Fruit fly (Drosophila melanogaster) whole organism, embryonic: ENCODE measurements around the gene red.

Source experiments
- B-H1 ChIP-seq: fragments of 200-800 bp; sonication (Bioruptor generic); IDR thresholded peaks from 3 replicates; pipeline ENCODE4 v1.3.6; 2022; ENCODE audit warnings: missing biosample characterization, missing genetic modification characterization
- CG12299 ChIP-seq: fragments of 200-800 bp; sonication (Bioruptor generic); optimal IDR thresholded peaks from 2 replicates; lab custom pipeline; 2018; ENCODE audit warnings: missing biosample characterization, mild to moderate bottlenecking, missing genetic modification characterization
- CG12391 ChIP-seq: fragments of 200-800 bp; sonication (Bioruptor generic); optimal IDR thresholded peaks from 3 replicates; lab custom pipeline; 2018; ENCODE audit warnings: missing biosample characterization, mild to moderate bottlenecking, missing genetic modification characterization, moderate library complexity
- CG12659 ChIP-seq: fragments of 200-800 bp; sonication (Bioruptor generic); optimal IDR thresholded peaks from 3 replicates; lab custom pipeline; 2017; ENCODE audit warnings: mild to moderate bottlenecking, missing biosample characterization, missing genetic modification reagents, missing genetic modification characterization
- CG13296 ChIP-seq: fragments of 200-800 bp; sonication (Bioruptor generic); optimal IDR thresholded peaks from 3 replicates; lab custom pipeline; 2018; ENCODE audit warnings: missing biosample characterization, mild to moderate bottlenecking, missing genetic modification characterization
- CG15011 ChIP-seq: fragments of 200-800 bp; sonication (Bioruptor generic); optimal IDR thresholded peaks from 3 replicates; lab custom pipeline; 2018; ENCODE audit warnings: missing biosample characterization, mild to moderate bottlenecking, missing genetic modification characterization
- CG1647 ChIP-seq: fragments of 200-800 bp; sonication (Bioruptor generic); optimal IDR thresholded peaks from 3 replicates; lab custom pipeline; 2016; ENCODE audit warnings: missing biosample characterization, missing genetic modification characterization
- CG17568 ChIP-seq: fragments of 200-800 bp; sonication (Bioruptor generic); optimal IDR thresholded peaks from 2 replicates; lab custom pipeline; 2018; ENCODE audit warnings: missing biosample characterization, mild to moderate bottlenecking, missing genetic modification characterization, moderate library complexity
- CG17612 ChIP-seq: fragments of 200-800 bp; sonication (Bioruptor generic); IDR thresholded peaks from 2 replicates; pipeline ENCODE4 v1.3.6; 2022; ENCODE audit warnings: missing biosample characterization, missing genetic modification characterization
- CG2129 ChIP-seq: fragments of 200-800 bp; sonication (Bioruptor generic); IDR thresholded peaks from 2 replicates; pipeline ENCODE4 v1.3.6; 2022; ENCODE audit warnings: missing biosample characterization, missing genetic modification characterization; ENCODE audit not compliant: partially characterized antibody
- CG3407 ChIP-seq: fragments of 200-800 bp; sonication (Bioruptor generic); optimal IDR thresholded peaks from 2 replicates; lab custom pipeline; 2018; ENCODE audit warnings: missing biosample characterization, mild to moderate bottlenecking, missing genetic modification characterization
- CG3726 ChIP-seq: fragments of 200-800 bp; sonication (Bioruptor generic); IDR thresholded peaks from 3 replicates; pipeline ENCODE4, ENCODE4 v1.3.6; 2022; ENCODE audit warnings: missing biosample characterization, missing genetic modification characterization
- CG3847 ChIP-seq: fragments of 200-800 bp; sonication (Bioruptor generic); IDR thresholded peaks from 2 replicates; pipeline ENCODE4 v1.3.6; 2022; ENCODE audit warnings: missing biosample characterization, missing genetic modification characterization
- CG3995 ChIP-seq: fragments of 200-800 bp; sonication (Bioruptor generic); optimal IDR thresholded peaks from 3 replicates; lab custom pipeline; 2016; ENCODE audit warnings: missing biosample characterization, missing genetic modification characterization
- CG43689 ChIP-seq: fragments of 200-800 bp; sonication (Bioruptor generic); IDR thresholded peaks from 2 replicates; pipeline ENCODE4 v1.3.6; 2022; ENCODE audit warnings: missing biosample characterization, missing genetic modification characterization
- CG4730 ChIP-seq: fragments of 200-800 bp; sonication (Bioruptor generic); IDR thresholded peaks from 2 replicates; pipeline ENCODE4 v1.3.6; 2022; ENCODE audit warnings: missing biosample characterization, missing genetic modification characterization
- CG7963 ChIP-seq: fragments of 200-800 bp; sonication (Bioruptor generic); IDR thresholded peaks from 3 replicates; pipeline ENCODE4 v1.3.6; 2022; ENCODE audit warnings: missing biosample characterization, missing genetic modification characterization; ENCODE audit not compliant: partially characterized antibody
- CG8388 ChIP-seq: fragments of 200-800 bp; sonication (Bioruptor generic); optimal IDR thresholded peaks from 2 replicates; lab custom pipeline; 2019; ENCODE audit warnings: missing biosample characterization, mild to moderate bottlenecking, missing genetic modification characterization, moderate library complexity
- CG8478 ChIP-seq: fragments of >200 bp; optimal IDR thresholded peaks from 2 replicates; lab custom pipeline; 2018
- Dip3 ChIP-seq: fragments of 200-800 bp; sonication (Bioruptor generic); optimal IDR thresholded peaks from 3 replicates; lab custom pipeline; 2016; ENCODE audit warnings: missing biosample characterization, missing genetic modification characterization
- Eip74EF ChIP-seq, 2 experiments: fragments of 200-800 bp in 1 of 2; fragments of >200 bp in 1 of 2; sonication (Bioruptor generic) in 1 of 2; optimal IDR thresholded peaks; 2 replicates each; lab custom pipeline; 2017 to 2019; ENCODE audit warnings: missing biosample characterization in 2 of 2, missing genetic modification characterization in 2 of 2, mild to moderate bottlenecking in 1 of 2, moderate library complexity in 1 of 2
- Fer1 ChIP-seq: fragments of 200-800 bp; sonication (Bioruptor generic); optimal IDR thresholded peaks from 2 replicates; lab custom pipeline; 2017; ENCODE audit warnings: missing biosample characterization, mild to moderate bottlenecking, missing genetic modification characterization
- Fer2 ChIP-seq: fragments of 200-800 bp; sonication (Bioruptor generic); optimal IDR thresholded peaks from 2 replicates; lab custom pipeline; 2018; ENCODE audit warnings: missing biosample characterization, mild to moderate bottlenecking, missing genetic modification characterization, moderate library complexity
- Hr39 ChIP-seq: fragments of >200 bp; optimal IDR thresholded peaks from 2 replicates; lab custom pipeline; 2017
- MESR4 ChIP-seq: fragments of 200-800 bp; sonication (Bioruptor generic); optimal IDR thresholded peaks from 2 replicates; lab custom pipeline; 2018; ENCODE audit warnings: missing biosample characterization, mild to moderate bottlenecking, missing genetic modification characterization, moderate library complexity
- Myb ChIP-seq: fragments of 200-800 bp; sonication (Bioruptor generic); optimal IDR thresholded peaks from 2 replicates; lab custom pipeline; 2016; ENCODE audit warnings: missing biosample characterization, missing genetic modification characterization
- PHDP ChIP-seq: fragments of 200-800 bp; sonication (Bioruptor generic); optimal IDR thresholded peaks from 3 replicates; lab custom pipeline; 2018; ENCODE audit warnings: missing biosample characterization, mild to moderate bottlenecking, missing genetic modification characterization, moderate library complexity
- Rx ChIP-seq: fragments of 200-800 bp; sonication (Bioruptor generic); IDR thresholded peaks from 2 replicates; pipeline ENCODE4 v1.3.6; 2022; ENCODE audit warnings: missing biosample characterization, missing genetic modification characterization
- Sox100B ChIP-seq: fragments of 200-800 bp; sonication (Bioruptor generic); optimal IDR thresholded peaks from 3 replicates; lab custom pipeline; 2018; ENCODE audit warnings: missing biosample characterization, mild to moderate bottlenecking, missing genetic modification characterization
- ap ChIP-seq: fragments of 200-800 bp; sonication (Bioruptor generic); IDR thresholded peaks from 2 replicates; pipeline ENCODE4 v1.3.6; 2022; ENCODE audit warnings: missing biosample characterization, missing genetic modification characterization
- ara ChIP-seq: fragments of 200-800 bp; sonication (Bioruptor generic); IDR thresholded peaks from 2 replicates; pipeline ENCODE4 v1.3.6; 2022; ENCODE audit warnings: missing biosample characterization, missing genetic modification characterization
- corto ChIP-seq: fragments of 200-800 bp; sonication (Bioruptor generic); optimal IDR thresholded peaks from 2 replicates; lab custom pipeline; 2016; ENCODE audit warnings: missing biosample characterization, mild to moderate bottlenecking, missing genetic modification characterization, moderate library complexity
- disco-r ChIP-seq: fragments of 200-800 bp; sonication (Bioruptor generic); optimal IDR thresholded peaks from 2 replicates; lab custom pipeline; 2016; ENCODE audit warnings: missing biosample characterization, missing genetic modification characterization
- en ChIP-seq: fragments of 200-800 bp; sonication (Bioruptor generic); optimal IDR thresholded peaks from 2 replicates; lab custom pipeline; 2016; ENCODE audit warnings: missing biosample characterization, missing genetic modification characterization
- fru ChIP-seq: fragments of >200 bp; optimal IDR thresholded peaks from 2 replicates; lab custom pipeline; 2017
- gcm2 ChIP-seq: fragments of 200-800 bp; sonication (Bioruptor generic); optimal IDR thresholded peaks from 2 replicates; lab custom pipeline; 2016; ENCODE audit warnings: missing biosample characterization, missing genetic modification characterization
- gsb ChIP-seq: fragments of 200-800 bp; sonication (Bioruptor generic); IDR thresholded peaks from 2 replicates; pipeline ENCODE4 v1.3.6; 2022; ENCODE audit warnings: missing biosample characterization, missing genetic modification characterization
- gsb-n ChIP-seq: fragments of 200-800 bp; sonication (Bioruptor generic); optimal IDR thresholded peaks from 3 replicates; lab custom pipeline; 2018; ENCODE audit warnings: missing biosample characterization, mild to moderate bottlenecking, missing genetic modification characterization
- hb ChIP-seq: fragments of 200-800 bp; sonication (Bioruptor generic); IDR thresholded peaks from 3 replicates; pipeline ENCODE4 v1.3.6; 2022; ENCODE audit warnings: missing biosample characterization, missing genetic modification characterization; ENCODE audit not compliant: partially characterized antibody
- hbn ChIP-seq: fragments of 200-800 bp; sonication (Bioruptor generic); IDR thresholded peaks from 2 replicates; pipeline ENCODE4 v1.3.6; 2022; ENCODE audit warnings: missing biosample characterization, missing genetic modification characterization; ENCODE audit not compliant: partially characterized antibody
- hkb ChIP-seq, 2 experiments: fragments of 200-800 bp in 1 of 2; fragments of >200 bp in 1 of 2; sonication (Bioruptor generic) in 1 of 2; IDR thresholded peaks in 1 of 2; optimal IDR thresholded peaks in 1 of 2; 2 replicates each; pipeline versions ENCODE4 v1.3.6 to Lab custom; 2017 to 2022; ENCODE audit warnings: missing biosample characterization in 1 of 2, missing genetic modification characterization in 1 of 2
- lola ChIP-seq, 3 experiments: fragments of >200 bp in 2 of 3; fragments of 200-800 bp in 1 of 3; sonication (Bioruptor generic) in 1 of 3; optimal IDR thresholded peaks; 2 replicates each; lab custom pipeline; 2017 to 2019; ENCODE audit warnings: missing biosample characterization in 3 of 3, missing genetic modification characterization in 3 of 3, mild to moderate bottlenecking in 1 of 3, moderate library complexity in 1 of 3
- prd ChIP-seq, 3 experiments: fragments of >200 bp in 2 of 3; fragments of 200-800 bp in 1 of 3; sonication (Bioruptor generic) in 1 of 3; optimal IDR thresholded peaks in 2 of 3; IDR thresholded peaks in 1 of 3; 2 replicates in 2 of 3; 3 replicates in 1 of 3; pipeline versions ENCODE4 v1.3.6 to Lab custom; 2017 to 2022; ENCODE audit warnings: missing biosample characterization in 1 of 3, missing genetic modification characterization in 1 of 3
- tll ChIP-seq, 2 experiments: fragments of 200-800 bp in 1 of 2; fragments of >200 bp in 1 of 2; sonication (Bioruptor generic) in 1 of 2; optimal IDR thresholded peaks; 2 replicates each; lab custom pipeline; 2017 to 2019; ENCODE audit warnings: missing biosample characterization in 2 of 2, missing genetic modification characterization in 2 of 2, mild to moderate bottlenecking in 1 of 2, moderate library complexity in 1 of 2
- unc-4 ChIP-seq: fragments of 200-800 bp; sonication (Bioruptor generic); IDR thresholded peaks from 2 replicates; pipeline ENCODE4 v1.3.6; 2022; ENCODE audit warnings: missing biosample characterization, missing genetic modification characterization; ENCODE audit not compliant: partially characterized antibody
- vnd ChIP-seq: fragments of 200-800 bp; sonication (Bioruptor generic); IDR thresholded peaks from 3 replicates; pipeline ENCODE4 v1.3.6; 2022; ENCODE audit warnings: missing biosample characterization, missing genetic modification characterization; ENCODE audit not compliant: partially characterized antibody
- vvl ChIP-seq: fragments of 200-800 bp; sonication (Bioruptor generic); IDR thresholded peaks from 2 replicates; pipeline ENCODE4 v1.3.6; 2022; ENCODE audit warnings: missing biosample characterization, missing genetic modification characterization

Gene red

dm6 chr3R:14326250-14327112 lies 37.6 kb downstream of the red start, which contains the start of the genes Afti and ATPsynE (continued):
- no peak for TF ChIP-seq CG8388
- peak; percentile 71 for TF ChIP-seq Fer2 (tag; lab: Kevin White, UChicago)
- peak in 1 of 3 experiments; percentile 55 for TF ChIP-seq lola (GFP tag; optimal IDR thresholded peaks at IDR 0.05; lab: Kevin White, UChicago)
- TF ChIP-seq CG7963 (GFP tag; lab: Robert Waterston, UW) = peak; percentile 50; the same call in 1 of the 3 replicates
- peak; percentile 66 for TF ChIP-seq Rx
- TF ChIP-seq Hr39 (lab: Kevin White, UChicago) = no peak
- TF ChIP-seq CG3995 (GFP tag; lab: Kevin White, UChicago) = no peak
- peak; percentile 73 for TF ChIP-seq CG13296
- TF ChIP-seq CG2129 (GFP tag; lab: Robert Waterston, UW) = peak; percentile 35; the same call in 1 of the 2 replicates
- peak; percentile 64 for TF ChIP-seq CG4730 (GFP tag; lab: Robert Waterston, UW)
- peak; percentile 82; the same call in 1 of the 2 replicates for TF ChIP-seq vvl
- TF ChIP-seq corto (GFP tag; lab: Kevin White, UChicago) = no peak
- no peak for TF ChIP-seq CG17612 (GFP tag; lab: Robert Waterston, UW)
- TF ChIP-seq Sox100B (GFP tag; lab: Kevin White, UChicago) = no peak
- TF ChIP-seq CG12391 (tag; lab: Kevin White, UChicago) = peak; percentile 74
- TF ChIP-seq MESR4 = peak; percentile 93
- TF ChIP-seq Dip3 (GFP tag; lab: Kevin White, UChicago) = peak; percentile 64
- no peak for TF ChIP-seq disco-r (GFP tag; lab: Kevin White, UChicago)
- TF ChIP-seq fru = no peak
- no peak for TF ChIP-seq prd (optimal IDR thresholded peaks at IDR 0.05; lab: Kevin White, UChicago)
- peak; percentile 75; the same call in 2 of the 3 replicates for TF ChIP-seq prd (GFP tag; IDR thresholded peaks at IDR 0.05; lab: Robert Waterston, UW)
- no peak for TF ChIP-seq CG17568
- peak; percentile 22 for TF ChIP-seq CG12299 (tag; lab: Kevin White, UChicago)
- peak; percentile 44; the same call in 2 of the 3 replicates for TF ChIP-seq hb
- peak; percentile 59; the same call in 1 of the 3 replicates for TF ChIP-seq B-H1 (GFP tag; lab: Robert Waterston, UW)
- TF ChIP-seq CG1647 (GFP tag; lab: Kevin White, UChicago) = peak; percentile 58
- TF ChIP-seq CG3847 = peak; percentile 83
- TF ChIP-seq gcm2 (GFP tag; lab: Kevin White, UChicago) = no peak
- peak; percentile 31; the same call in 1 of the 2 replicates for TF ChIP-seq gsb (GFP tag; lab: Robert Waterston, UW)
- TF ChIP-seq Eip74EF (GFP tag; optimal IDR thresholded peaks at IDR 0.05; lab: Kevin White, UChicago) = no peak
- peak; percentile 60 for TF ChIP-seq ap (GFP tag; lab: Robert Waterston, UW)
- TF ChIP-seq tll (GFP tag; optimal IDR thresholded peaks at IDR 0.05; lab: Kevin White, UChicago) = no peak
- TF ChIP-seq CG3726 (GFP tag; lab: Robert Waterston, UW) = no peak
- peak; percentile 36 for TF ChIP-seq Fer1 (GFP tag; lab: Kevin White, UChicago)
- TF ChIP-seq CG3407 (GFP tag; lab: Kevin White, UChicago) = no peak
- TF ChIP-seq en (GFP tag; lab: Kevin White, UChicago) = peak; percentile 30
- peak; percentile 47; the same call in 1 of the 2 replicates for TF ChIP-seq ara (GFP tag; lab: Robert Waterston, UW)
- peak; percentile 51 for TF ChIP-seq PHDP (tag; lab: Kevin White, UChicago)
- TF ChIP-seq gsb-n (tag; lab: Kevin White, UChicago) = no peak
- TF ChIP-seq unc-4 = peak; percentile 58
- no peak for TF ChIP-seq hkb (optimal IDR thresholded peaks at IDR 0.05; lab: Kevin White, UChicago)
- peak; percentile 72 for TF ChIP-seq hkb (GFP tag; IDR thresholded peaks at IDR 0.05; lab: Robert Waterston, UW)
- no peak for TF ChIP-seq CG15011 (GFP tag; lab: Kevin White, UChicago)
- TF ChIP-seq Myb = peak; percentile 65
- TF ChIP-seq CG12659 = peak; percentile 77
- peak; percentile 29; the same call in 1 of the 2 replicates for TF ChIP-seq CG43689 (GFP tag; lab: Robert Waterston, UW)
- peak; percentile 35 for TF ChIP-seq hbn
- TF ChIP-seq CG8478 (lab: Kevin White, UChicago) = peak; percentile 93
- TF ChIP-seq vnd = peak; percentile 46; the same call in 1 of the 3 replicates
